Worm (Caenorhabditis elegans) whole organism, early embryonic: ENCODE results near the gene fbxa-56.

Source experiments
- B0310.2 ChIP-seq: sonication (generic microtip); optimal IDR thresholded peaks from 2 replicates; lab custom pipeline; 2016; ENCODE audit warnings: mild to moderate bottlenecking, missing genetic modification characterization, missing compliant biosample characterization
- F13C5.2 ChIP-seq: sonication (generic microtip); optimal IDR thresholded peaks from 2 replicates; lab custom pipeline; 2017; ENCODE audit warnings: mild to moderate bottlenecking, missing genetic modification characterization, inconsistent platforms, missing compliant biosample characterization
- aly-1 ChIP-seq: sonication (generic microtip); optimal IDR thresholded peaks from 2 replicates; lab custom pipeline; 2016; ENCODE audit warnings: missing genetic modification characterization, missing compliant biosample characterization
- ama-1 ChIP-seq: fragments of 150-350 bp; optimal IDR thresholded peaks from 2 replicates; lab custom pipeline; 2014
- ceh-13 ChIP-seq: fragments of 200-800 bp; sonication (Bioruptor generic); optimal IDR thresholded peaks from 2 replicates; lab custom pipeline; 2018; ENCODE audit warnings: mild to moderate bottlenecking, missing genetic modification characterization, missing compliant biosample characterization
- ceh-36 ChIP-seq: sonication (generic microtip); optimal IDR thresholded peaks from 2 replicates; lab custom pipeline; 2016; ENCODE audit warnings: missing genetic modification characterization, inconsistent platforms, missing compliant biosample characterization
- ets-7 ChIP-seq: sonication (generic microtip); optimal IDR thresholded peaks from 2 replicates; lab custom pipeline; 2016; ENCODE audit warnings: missing genotype, missing genetic modification characterization, missing compliant biosample characterization
- flt-1 ChIP-seq: fragments of 200-800 bp; sonication (Bioruptor generic); IDR thresholded peaks from 2 replicates; pipeline ENCODE4 v1.3.6; 2022; ENCODE audit warnings: missing genetic modification characterization, missing compliant biosample characterization
- hmbx-1 ChIP-seq: sonication (generic microtip); optimal IDR thresholded peaks from 2 replicates; lab custom pipeline; 2016; ENCODE audit warnings: mild to moderate bottlenecking, missing genetic modification characterization, missing compliant biosample characterization
- hmg-4 ChIP-seq: fragments of 200-800 bp; sonication (Bioruptor generic); optimal IDR thresholded peaks from 2 replicates; lab custom pipeline; 2018; ENCODE audit warnings: mild to moderate bottlenecking, missing genetic modification characterization, missing compliant biosample characterization
- hnd-1 ChIP-seq: sonication (generic microtip); optimal IDR thresholded peaks from 2 replicates; lab custom pipeline; 2016; ENCODE audit warnings: missing genetic modification characterization, missing compliant biosample characterization
- pes-1 ChIP-seq: fragments of 200-800 bp; sonication (Bioruptor generic); IDR thresholded peaks from 2 replicates; pipeline ENCODE4 v1.3.6; 2022; ENCODE audit warnings: missing genetic modification reagents, missing genetic modification characterization, missing compliant biosample characterization
- scrt-1 ChIP-seq: fragments of 200-800 bp; sonication (Bioruptor generic); IDR thresholded peaks from 2 replicates; pipeline ENCODE4 v1.3.6; 2022; ENCODE audit warnings: missing genetic modification characterization, missing compliant biosample characterization
- sea-1 ChIP-seq: fragments of 200-800 bp; sonication (Bioruptor generic); conservative IDR thresholded peaks from 2 replicates; pipeline ENCODE4 v1.3.6; 2022; ENCODE audit warnings: missing genetic modification characterization, missing compliant biosample characterization
- tbx-11 ChIP-seq: fragments of 200-800 bp; sonication (Bioruptor generic); IDR thresholded peaks from 2 replicates; pipeline ENCODE4 v1.3.6; 2022; ENCODE audit warnings: missing genetic modification characterization, missing compliant biosample characterization
- tbx-37 ChIP-seq: fragments of 200-800 bp; sonication (Bioruptor generic); conservative IDR thresholded peaks from 2 replicates; pipeline ENCODE4 v1.3.6; 2022; ENCODE audit warnings: missing genetic modification reagents, missing genetic modification characterization, missing compliant biosample characterization
- tra-4 ChIP-seq: sonication (generic microtip); optimal IDR thresholded peaks from 2 replicates; lab custom pipeline; 2017; ENCODE audit warnings: missing genetic modification characterization, missing compliant biosample characterization

Gene fbxa-56

DNA sequence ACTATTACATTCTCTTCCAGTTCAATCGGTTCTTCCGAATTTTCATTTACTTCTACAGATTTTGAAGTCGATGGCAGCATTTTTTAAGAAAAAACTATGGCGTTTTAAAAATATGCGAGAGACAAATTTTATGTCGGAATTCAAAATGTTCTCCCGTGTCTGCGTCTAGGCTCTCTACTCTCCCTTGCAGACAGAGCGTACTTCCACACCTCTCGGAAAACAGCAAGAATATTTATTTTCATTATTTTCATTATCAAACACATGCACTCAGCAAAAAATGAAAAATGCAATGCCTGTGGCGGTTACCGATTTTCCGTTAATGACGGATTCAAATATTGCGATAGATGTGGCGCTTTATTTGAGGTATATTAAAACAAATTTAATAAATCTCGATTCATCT, 42.3 kb downstream of the fbxa-56 start, which contains the start of the genes ztf-18 and F23H11.2:
Gene ztf-18 (minus strand): TSS at position 188 of the 400 bp plus-strand sequence.
Gene F23H11.2 (plus strand): TSS at position 223 of the 400 bp plus-strand sequence.
- TF ChIP-seq aly-1 (tag; lab: Kevin White, UChicago) (no peak), F13C5.2 (tag; lab: Kevin White, UChicago) (no peak), hmg-4 (GFP tag; lab: Kevin White, UChicago) (no peak), pes-1 (no peak), sea-1 (GFP tag; lab: Robert Waterston, UW) (no peak), hnd-1 (no peak), ets-7 (tag; lab: Kevin White, UChicago) (no peak), tbx-11 (GFP tag; lab: Robert Waterston, UW) (no peak), ama-1 (no peak), tbx-37 (GFP tag; lab: Robert Waterston, UW) (no peak), hmbx-1 (no peak)

DNA sequence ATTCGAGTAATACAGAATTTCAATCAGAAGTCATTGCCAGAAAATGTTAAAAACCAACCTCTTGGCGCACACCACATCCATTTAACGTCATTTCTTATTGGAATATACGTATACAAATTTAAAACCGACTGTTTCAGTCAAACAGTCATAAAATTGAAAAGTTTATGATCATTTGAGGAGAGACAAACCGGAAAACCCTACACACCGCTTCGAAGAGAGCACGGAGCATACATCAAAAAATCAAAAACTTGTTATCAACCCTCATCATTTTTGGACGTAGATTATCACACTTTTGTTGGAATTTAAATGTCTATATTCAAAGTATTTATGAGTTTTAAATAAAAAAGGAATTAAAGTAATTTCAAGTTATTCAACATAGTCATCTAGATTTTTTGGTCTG, 46.8 kb downstream of the fbxa-56 start, which contains the start of gene T24C4.10:
Gene T24C4.10 (minus strand): TSS at position 230 of the 400 bp plus-strand sequence.
- no peak for TF ChIP-seq hnd-1
- no peak for TF ChIP-seq tra-4 (tag; lab: Kevin White, UChicago)
- no peak for TF ChIP-seq F13C5.2 (tag; lab: Kevin White, UChicago)
- TF ChIP-seq sea-1 (GFP tag; lab: Robert Waterston, UW) = no peak
- no peak for TF ChIP-seq hmbx-1
- TF ChIP-seq tbx-11 (GFP tag; lab: Robert Waterston, UW) = no peak
- no peak for TF ChIP-seq aly-1 (tag; lab: Kevin White, UChicago)
- TF ChIP-seq ceh-13 (GFP tag; lab: Kevin White, UChicago) = no peak
- TF ChIP-seq ets-7 (tag; lab: Kevin White, UChicago) = no peak

DNA sequence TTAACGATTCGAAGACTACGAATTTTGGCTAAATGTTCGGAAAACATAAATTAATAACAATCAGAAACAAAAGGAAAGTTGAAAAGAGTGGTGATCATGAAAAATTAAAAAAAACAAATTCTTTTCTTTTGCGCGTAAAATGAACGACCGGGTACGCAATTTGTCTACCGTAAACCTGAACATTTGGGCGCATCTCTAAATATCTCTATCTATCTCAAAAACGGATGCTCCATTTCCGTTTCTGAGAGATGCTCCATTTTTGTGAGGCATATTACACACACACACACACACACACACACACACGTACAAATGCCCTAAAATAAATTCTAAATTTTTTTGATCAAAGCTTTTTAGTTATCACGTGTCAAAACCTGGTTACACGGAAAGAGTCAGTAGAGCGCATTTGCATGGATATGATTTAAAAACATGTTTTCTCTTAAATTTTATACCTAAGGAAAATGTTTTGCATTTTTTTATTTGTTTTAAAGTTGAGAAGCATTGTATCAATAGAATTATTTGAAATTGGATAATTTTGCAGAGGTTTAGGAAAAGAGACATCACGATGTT, 48.8 kb downstream of the fbxa-56 start:
- TF ChIP-seq F13C5.2 (tag; lab: Kevin White, UChicago) (no peak), aly-1 (tag; lab: Kevin White, UChicago) (no peak), B0310.2 (tag; lab: Kevin White, UChicago) (no peak), hmg-4 (GFP tag; lab: Kevin White, UChicago) (no peak), sea-1 (GFP tag; lab: Robert Waterston, UW) (no peak)

DNA sequence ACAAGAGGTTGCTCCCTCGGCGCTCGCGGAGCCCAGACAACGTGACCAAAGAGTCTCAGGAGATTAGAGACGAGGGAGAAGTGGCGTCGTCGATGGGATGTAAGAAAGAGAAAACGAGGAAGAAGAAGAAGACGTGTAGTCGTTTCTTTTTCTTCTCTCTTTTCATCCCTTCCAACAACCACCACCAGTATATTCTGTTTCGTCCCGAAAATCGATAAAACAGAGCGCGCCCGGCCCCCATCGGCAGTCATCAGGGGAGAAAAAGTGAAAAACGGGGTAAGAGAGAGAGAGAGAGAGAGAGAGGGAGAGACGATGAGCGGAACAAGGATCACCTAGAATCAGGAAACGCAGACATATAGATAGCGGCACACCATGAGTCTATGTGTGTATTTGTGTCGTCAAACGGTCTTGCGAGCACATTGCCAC, 50.0 kb downstream of the fbxa-56 start:
- TF ChIP-seq ceh-36 = no peak
- no peak for TF ChIP-seq sea-1 (GFP tag; lab: Robert Waterston, UW)
- TF ChIP-seq aly-1 (tag; lab: Kevin White, UChicago) = peak; percentile 28
- peak; percentile 51 for TF ChIP-seq F13C5.2 (tag; lab: Kevin White, UChicago)
- no peak for TF ChIP-seq scrt-1 (GFP tag; lab: Robert Waterston, UW)
- no peak for TF ChIP-seq ets-7 (tag; lab: Kevin White, UChicago)
- no peak for TF ChIP-seq ama-1
- TF ChIP-seq B0310.2 (tag; lab: Kevin White, UChicago) = no peak
- TF ChIP-seq tbx-11 (GFP tag; lab: Robert Waterston, UW) = no peak
- TF ChIP-seq flt-1 = 0 out of 2 replicates have a peak, but pooled peaks have one; percentile 25
- TF ChIP-seq hnd-1 = no peak
- TF ChIP-seq hmg-4 (GFP tag; lab: Kevin White, UChicago) = peak; percentile 26
- TF ChIP-seq ceh-13 (GFP tag; lab: Kevin White, UChicago) = no peak
- TF ChIP-seq pes-1 = no peak
